Worm (Caenorhabditis elegans) whole organism, L3 larva: ENCODE results near the gene acy-2.

Source experiments
- nfya-1 ChIP-seq: sonication (generic microtip); optimal IDR thresholded peaks from 2 replicates; lab custom pipeline; 2017; ENCODE audit warnings: missing genetic modification characterization, mild to moderate bottlenecking, missing compliant biosample characterization, antibody characterized with exemption, moderate library complexity; ENCODE audit not compliant: insufficient read depth
- snpc-4 ChIP-seq: fragments of 150-350 bp; optimal IDR thresholded peaks from 2 replicates; lab custom pipeline; 2014; ENCODE audit warnings: missing biosample characterization, missing genetic modification characterization
- unc-62 ChIP-seq: fragments of 150-350 bp; sonication (generic microtip); optimal IDR thresholded peaks from 4 replicates; lab custom pipeline; 2014; ENCODE audit warnings: missing biosample characterization, missing genetic modification reagents, missing genetic modification characterization
- ztf-11 ChIP-seq: fragments of 150-350 bp; optimal IDR thresholded peaks from 2 replicates; lab custom pipeline; 2014; ENCODE audit warnings: missing biosample characterization, missing genetic modification characterization

- no peak for TF ChIP-seq ztf-11 (tag; lab: Kevin White, UChicago)
- no peak for TF ChIP-seq snpc-4 (tag; lab: Kevin White, UChicago)
- TF ChIP-seq unc-62 (GFP tag; lab: Kevin White, UChicago), result no peak
- TF ChIP-seq nfya-1 (tag; lab: Kevin White, UChicago), result no peak
These were observed 2.1 kb upstream of the acy-2 start for ce11 chrV:5973713-5974112.
